Worm (Caenorhabditis elegans) whole organism, L2 larva: ENCODE results near the gene nhr-208.

Source experiments
- dmd-4 ChIP-seq: sonication (generic microtip); optimal IDR thresholded peaks from 2 replicates; lab custom pipeline; 2017; ENCODE audit warnings: missing biosample characterization, missing genetic modification characterization
- elt-3 ChIP-seq: sonication (generic microtip); optimal IDR thresholded peaks from 2 replicates; lab custom pipeline; 2017; ENCODE audit warnings: missing biosample characterization, missing genetic modification characterization
- fos-1 ChIP-seq: fragments of 150-350 bp; optimal IDR thresholded peaks from 2 replicates; lab custom pipeline; 2014; ENCODE audit warnings: missing biosample characterization, missing genetic modification characterization
- lin-13 ChIP-seq: fragments of 150-350 bp; optimal IDR thresholded peaks from 2 replicates; lab custom pipeline; 2014; ENCODE audit warnings: missing biosample characterization, missing genetic modification reagents, missing genetic modification characterization
- mdl-1 ChIP-seq, 2 experiments: fragments of 150-350 bp in 1 of 2; sonication (generic microtip) in 1 of 2; optimal IDR thresholded peaks; 2 replicates each; lab custom pipeline; 2017; ENCODE audit warnings: missing biosample characterization in 2 of 2, missing genetic modification characterization in 2 of 2
- nhr-11 ChIP-seq: fragments of 150-350 bp; optimal IDR thresholded peaks from 2 replicates; lab custom pipeline; 2014; ENCODE audit warnings: missing biosample characterization, missing genetic modification characterization
- nhr-23 ChIP-seq: fragments of 150-350 bp; optimal IDR thresholded peaks from 2 replicates; lab custom pipeline; 2014; ENCODE audit warnings: missing biosample characterization, missing genetic modification reagents, missing genetic modification characterization
- nhr-77 ChIP-seq: fragments of 150-350 bp; optimal IDR thresholded peaks from 2 replicates; lab custom pipeline; 2014; ENCODE audit warnings: missing biosample characterization, missing genetic modification characterization
- skn-1 ChIP-seq: sonication (generic microtip); optimal IDR thresholded peaks from 2 replicates; lab custom pipeline; 2017; ENCODE audit warnings: missing biosample characterization, missing genetic modification characterization
- unc-39 ChIP-seq: fragments of 150-350 bp; optimal IDR thresholded peaks from 2 replicates; lab custom pipeline; 2014; ENCODE audit warnings: missing biosample characterization, missing genetic modification characterization

DNA sequence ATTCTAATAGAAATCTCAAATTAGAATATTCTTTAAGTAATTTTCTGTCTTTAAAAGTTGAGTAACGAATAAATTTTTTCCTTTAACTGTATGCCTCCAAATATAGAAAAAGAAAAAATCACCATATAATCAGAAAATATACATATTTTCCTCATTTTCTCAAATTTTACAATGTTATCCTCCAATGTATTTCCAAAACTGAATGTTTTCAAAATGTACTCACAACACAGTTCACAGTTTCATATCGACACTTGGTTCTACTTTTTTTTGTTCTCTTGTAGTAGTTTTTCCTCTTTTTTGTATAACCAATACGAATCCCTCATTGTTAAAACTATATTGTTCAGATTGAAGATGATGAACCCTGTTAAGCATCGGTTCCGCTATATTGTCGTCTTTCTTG is 40.5 kb upstream of the nhr-208 start, which contains the start of gene F10C2.7:
- TF ChIP-seq skn-1 (no peak), nhr-23 (tag; lab: Kevin White, UChicago) (no peak), unc-39 (tag; lab: Kevin White, UChicago) (no peak), nhr-77 (no peak), elt-3 (tag; lab: Kevin White, UChicago) (no peak), mdl-1 (tag; optimal IDR thresholded peaks at IDR 0.05; lab: Kevin White, UChicago) (no peak), nhr-11 (no peak), lin-13 (no peak), fos-1 (tag; lab: Kevin White, UChicago) (no peak), dmd-4 (no peak)
